Worm (Caenorhabditis elegans): Measurements from ENCODE around the gene C36A4.4.

DNA sequence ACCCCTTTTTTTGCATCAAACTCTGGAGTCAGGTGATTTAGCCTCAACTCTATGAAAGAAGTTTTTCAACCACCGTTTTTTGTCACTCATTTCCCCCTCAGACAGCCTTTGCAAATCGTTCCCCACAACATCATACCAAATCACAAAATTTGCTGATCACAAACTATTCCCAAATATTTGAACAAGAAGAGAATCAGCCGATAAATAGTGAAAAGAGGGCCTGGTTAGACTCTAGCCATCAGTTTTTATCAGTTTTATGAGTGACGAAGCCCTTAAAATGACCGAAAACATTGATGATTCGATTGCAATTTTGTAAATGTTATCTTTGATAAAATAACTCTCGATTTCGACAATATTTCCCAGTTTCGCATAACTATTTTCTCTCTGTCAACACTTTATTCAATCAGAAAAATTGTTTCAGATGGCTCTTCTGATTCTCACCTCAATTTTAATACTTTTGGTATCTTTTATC, 8.6 kb downstream of the C36A4.4 start, which contains the start of gene cyp-25A2:
- TF ChIP-seq ztf-23 (GFP tag; IDR thresholded peaks at IDR 0.05) (no peak), flt-1 (GFP tag; IDR thresholded peaks at IDR 0.05) (no peak), T22C8.4 (GFP tag; IDR thresholded peaks at IDR 0.05) (no peak), klf-2 (GFP tag; conservative IDR thresholded peaks at IDR 0.05) (no peak)
